Worm (Caenorhabditis elegans): ENCODE results near the gene Y22D7AL.9.

Y22D7AL.9 gene

ce11 chrIII:1634270-1634669 lies 20.4 kb upstream of the Y22D7AL.9 start, which contains the start of gene Y22D7AL.11:
Gene Y22D7AL.11 (minus strand): TSS chrIII:1634370.
- TF ChIP-seq mls-2 (tag; optimal IDR thresholded peaks at IDR 0.05) (no peak), nhr-2 (tag; optimal IDR thresholded peaks at IDR 0.05) (no peak), unc-62 (GFP tag; optimal IDR thresholded peaks at IDR 0.05) (no peak), hlh-1 (tag; optimal IDR thresholded peaks at IDR 0.05) (no peak), ceh-39 (tag; optimal IDR thresholded peaks at IDR 0.05) (no peak), tbx-8 (GFP tag; optimal IDR thresholded peaks at IDR 0.05) (no peak), lin-13 (tag; optimal IDR thresholded peaks at IDR 0.05) (no peak), ham-2 (GFP tag; optimal IDR thresholded peaks at IDR 0.05) (no peak), ztf-11 (tag; optimal IDR thresholded peaks at IDR 0.05) (no peak), ceh-43 (GFP tag; optimal IDR thresholded peaks at IDR 0.05) (no peak), unc-39 (tag; optimal IDR thresholded peaks at IDR 0.05) (no peak), mab-5 (tag; optimal IDR thresholded peaks at IDR 0.05) (no peak), lsy-2 (tag; optimal IDR thresholded peaks at IDR 0.05) (no peak), snpc-4 (tag; optimal IDR thresholded peaks at IDR 0.05) (no peak)

ce11 chrIII:1626524-1626923 lies 12.7 kb upstream of the Y22D7AL.9 start, which contains the start of gene Y22D7AL.4:
Gene Y22D7AL.4 (plus strand): TSS chrIII:1626632.
- TF ChIP-seq mep-1 (tag; optimal IDR thresholded peaks at IDR 0.05) (no peak), zip-8 (tag; optimal IDR thresholded peaks at IDR 0.05) (no peak), unc-120 (tag; optimal IDR thresholded peaks at IDR 0.05; ENCODE audit: poor library complexity, severe bottlenecking) (no peak), ceh-39 (tag; optimal IDR thresholded peaks at IDR 0.05) (no peak), nhr-28 (tag; optimal IDR thresholded peaks at IDR 0.05) (no peak), blmp-1 (tag; optimal IDR thresholded peaks at IDR 0.05) (no peak), snpc-4 (tag; optimal IDR thresholded peaks at IDR 0.05) (no peak), lsy-2 (tag; optimal IDR thresholded peaks at IDR 0.05) (no peak), mab-5 (tag; optimal IDR thresholded peaks at IDR 0.05) (no peak), sptf-1 (tag; optimal IDR thresholded peaks at IDR 0.05) (no peak), flh-1 (GFP tag; optimal IDR thresholded peaks at IDR 0.05) (no peak), ceh-83 (GFP tag; optimal IDR thresholded peaks at IDR 0.05) (no peak), lin-32 (GFP tag; optimal IDR thresholded peaks at IDR 0.05) (no peak)

- TF ChIP-seq nhr-12 (tag; optimal IDR thresholded peaks at IDR 0.05): no peak
- TF ChIP-seq zip-8 (tag; optimal IDR thresholded peaks at IDR 0.05): no peak
- TF ChIP-seq unc-120 (tag; optimal IDR thresholded peaks at IDR 0.05; ENCODE audit: poor library complexity, severe bottlenecking): no peak
- TF ChIP-seq drap-1 (GFP tag; optimal IDR thresholded peaks at IDR 0.05): no peak
- TF ChIP-seq ceh-39 (tag; optimal IDR thresholded peaks at IDR 0.05): no peak
- TF ChIP-seq bed-3 (GFP tag; optimal IDR thresholded peaks at IDR 0.05): no peak
- no peak for TF ChIP-seq M03D4.4 (tag; optimal IDR thresholded peaks at IDR 0.05)
- TF ChIP-seq nhr-237 (tag; optimal IDR thresholded peaks at IDR 0.05): no peak
- no peak for TF ChIP-seq ces-1 (GFP tag; optimal IDR thresholded peaks at IDR 0.05)
- TF ChIP-seq sem-2 (GFP tag; optimal IDR thresholded peaks at IDR 0.05): no peak
- no peak for TF ChIP-seq nhr-28 (tag; optimal IDR thresholded peaks at IDR 0.05)
- TF ChIP-seq mab-5 (tag; optimal IDR thresholded peaks at IDR 0.05): no peak
- TF ChIP-seq lsy-2 (tag; optimal IDR thresholded peaks at IDR 0.05): no peak
- TF ChIP-seq ceh-83 (GFP tag; optimal IDR thresholded peaks at IDR 0.05): no peak
Measured at ce11 chrIII:1625660-1626275, 11.9 kb upstream of the Y22D7AL.9 start.

- TF ChIP-seq unc-120 (tag; optimal IDR thresholded peaks at IDR 0.05; ENCODE audit: poor library complexity, severe bottlenecking): no peak
- no peak for TF ChIP-seq nhr-12 (tag; optimal IDR thresholded peaks at IDR 0.05)
- no peak for TF ChIP-seq mab-5 (tag; optimal IDR thresholded peaks at IDR 0.05)
- no peak for TF ChIP-seq nhr-76 (tag; optimal IDR thresholded peaks at IDR 0.05)
- no peak for TF ChIP-seq lin-32 (GFP tag; optimal IDR thresholded peaks at IDR 0.05)
- no peak for TF ChIP-seq ceh-39 (tag; optimal IDR thresholded peaks at IDR 0.05)
- TF ChIP-seq nhr-237 (tag; optimal IDR thresholded peaks at IDR 0.05): no peak
- no peak for TF ChIP-seq lsy-2 (tag; optimal IDR thresholded peaks at IDR 0.05)
- no peak for TF ChIP-seq snpc-4 (tag; optimal IDR thresholded peaks at IDR 0.05)
- no peak for TF ChIP-seq drap-1 (GFP tag; optimal IDR thresholded peaks at IDR 0.05)
- no peak for TF ChIP-seq M03D4.4 (tag; optimal IDR thresholded peaks at IDR 0.05)
- no peak for TF ChIP-seq ces-1 (GFP tag; optimal IDR thresholded peaks at IDR 0.05)
Measured at ce11 chrIII:1622329-1622728, 8.5 kb upstream of the Y22D7AL.9 start.

ce11 chrIII:1621330-1621729 lies 7.5 kb upstream of the Y22D7AL.9 start:
- TF ChIP-seq flh-1 (GFP tag; optimal IDR thresholded peaks at IDR 0.05) (no peak), lin-32 (GFP tag; optimal IDR thresholded peaks at IDR 0.05) (no peak), unc-120 (tag; optimal IDR thresholded peaks at IDR 0.05; ENCODE audit: poor library complexity, severe bottlenecking) (no peak), mls-2 (tag; optimal IDR thresholded peaks at IDR 0.05) (no peak)

Measured in whole organism, mixed stage, embryonic.